Fruit fly (Drosophila melanogaster) whole organism, adult: Measurements from ENCODE around the gene CG42541.

Source experiments
- CG11617 ChIP-seq: fragments of 200-800 bp; sonication (Bioruptor generic); optimal IDR thresholded peaks from 2 replicates; lab custom pipeline; 2017; ENCODE audit warnings: mild to moderate bottlenecking, missing biosample characterization, missing genetic modification reagents, missing genetic modification characterization
- CG12768 ChIP-seq: fragments of 200-800 bp; sonication (Bioruptor generic); optimal IDR thresholded peaks from 2 replicates; lab custom pipeline; 2017; ENCODE audit warnings: missing biosample characterization, missing genetic modification characterization, mild to moderate bottlenecking, moderate library complexity, missing genetic modification reagents
- CG1620 ChIP-seq: fragments of 200-800 bp; sonication (Bioruptor generic); optimal IDR thresholded peaks from 2 replicates; lab custom pipeline; 2016; ENCODE audit warnings: missing biosample characterization, missing genetic modification characterization
- CG33017 ChIP-seq: fragments of 200-800 bp; sonication (Bioruptor generic); optimal IDR thresholded peaks from 2 replicates; lab custom pipeline; 2018; ENCODE audit warnings: missing biosample characterization, mild to moderate bottlenecking, missing genetic modification characterization, moderate library complexity
- CG7045 ChIP-seq: fragments of 200-800 bp; sonication (Bioruptor generic); optimal IDR thresholded peaks from 2 replicates; lab custom pipeline; 2017; ENCODE audit warnings: missing biosample characterization, mild to moderate bottlenecking, missing genetic modification characterization
- CG7101 ChIP-seq: fragments of 200-800 bp; sonication (Bioruptor generic); optimal IDR thresholded peaks from 2 replicates; lab custom pipeline; 2018; ENCODE audit warnings: missing biosample characterization, mild to moderate bottlenecking, missing genetic modification characterization, moderate library complexity
- Clk ChIP-seq: fragments of 200-800 bp; sonication (Bioruptor generic); optimal IDR thresholded peaks from 2 replicates; lab custom pipeline; 2017; ENCODE audit warnings: missing biosample characterization, missing genetic modification characterization
- Crg-1 ChIP-seq: fragments of 200-800 bp; sonication (Bioruptor generic); optimal IDR thresholded peaks from 2 replicates; lab custom pipeline; 2016; ENCODE audit warnings: missing biosample characterization, missing genetic modification characterization
- Hr96 ChIP-seq: fragments of 200-800 bp; sonication (Bioruptor generic); optimal IDR thresholded peaks from 2 replicates; lab custom pipeline; 2016; ENCODE audit warnings: missing biosample characterization, missing genetic modification characterization
- Mnt ChIP-seq: fragments of 200-800 bp; sonication (Bioruptor generic); optimal IDR thresholded peaks from 2 replicates; lab custom pipeline; 2016; ENCODE audit warnings: missing biosample characterization, mild to moderate bottlenecking, missing genetic modification characterization
- kay ChIP-seq: fragments of 200-800 bp; sonication (Bioruptor generic); peaks from one replicate; lab custom pipeline; 2016; ENCODE audit warnings: missing biosample characterization, missing genetic modification characterization, borderline replicate concordance
- ovo ChIP-seq: fragments of 200-800 bp; sonication (Bioruptor generic); optimal IDR thresholded peaks from 2 replicates; lab custom pipeline; 2016; ENCODE audit warnings: missing biosample characterization, missing genetic modification characterization

DNA sequence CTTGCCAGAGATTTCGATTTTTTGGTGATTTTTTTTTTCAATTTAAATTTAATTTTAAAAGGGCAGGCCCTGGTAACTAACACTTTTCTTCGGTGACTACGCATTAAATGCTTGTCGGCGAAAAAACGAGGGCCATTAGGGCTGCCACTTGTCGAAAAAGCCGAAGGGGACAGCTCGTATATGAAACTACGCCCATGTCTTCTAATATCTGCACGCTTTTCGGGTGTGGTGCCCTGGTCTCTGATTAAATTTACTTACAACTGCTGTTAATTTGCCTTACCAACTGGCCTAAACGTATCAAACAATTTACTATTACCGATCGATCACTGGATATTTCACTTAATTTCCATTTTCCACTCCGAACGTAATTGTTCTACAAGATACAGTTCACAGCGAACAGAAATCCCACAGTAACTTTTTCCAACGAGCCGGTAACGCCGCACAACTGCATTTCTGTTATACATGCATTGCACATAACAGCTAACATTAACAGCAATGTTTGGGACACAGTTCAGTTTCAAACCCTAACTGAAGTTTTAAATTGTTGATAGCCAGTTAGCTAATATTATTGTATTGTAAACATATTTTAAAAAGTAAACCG, 68.0 kb downstream of the CG42541 start:
- TF ChIP-seq CG33017 (tag; lab: Kevin White, UChicago): no peak
- TF ChIP-seq CG11617 (GFP tag; lab: Kevin White, UChicago): no peak
- no peak for TF ChIP-seq CG7101 (tag; lab: Kevin White, UChicago)
- peak; percentile 23 for TF ChIP-seq CG7045 (GFP tag; lab: Kevin White, UChicago)
- TF ChIP-seq CG1620 (GFP tag; lab: Kevin White, UChicago): no peak
- no peak for TF ChIP-seq Clk
- TF ChIP-seq CG12768 (GFP tag; lab: Kevin White, UChicago): no peak
- no peak for TF ChIP-seq Mnt (GFP tag; lab: Kevin White, UChicago)
- TF ChIP-seq Crg-1: no peak
- peak; percentile 7 for TF ChIP-seq Hr96 (GFP tag; lab: Kevin White, UChicago)
- TF ChIP-seq ovo (GFP tag; lab: Kevin White, UChicago): no peak
- no peak for TF ChIP-seq kay (GFP tag; lab: Kevin White, UChicago)
